Fruit fly (Drosophila melanogaster) whole organism, prepupa: Measurements from ENCODE around the gene NimB2.

Source experiments
- Blimp-1 ChIP-seq: fragments of 200-800 bp; sonication (Bioruptor generic); optimal IDR thresholded peaks from 3 replicates; lab custom pipeline; 2017; ENCODE audit warnings: missing biosample characterization, missing genetic modification characterization, mild to moderate bottlenecking, moderate library complexity, missing genetic modification reagents
- CG11762 ChIP-seq: fragments of 200-800 bp; sonication (Bioruptor generic); optimal IDR thresholded peaks from 3 replicates; lab custom pipeline; 2016; ENCODE audit warnings: missing biosample characterization, missing genetic modification characterization; ENCODE audit not compliant: insufficient read depth
- CG11902 ChIP-seq: fragments of 200-800 bp; sonication (Bioruptor generic); optimal IDR thresholded peaks from 3 replicates; lab custom pipeline; 2016; ENCODE audit warnings: missing biosample characterization, missing genetic modification characterization
- CG15336 ChIP-seq: fragments of 200-800 bp; sonication (Bioruptor generic); IDR thresholded peaks from 2 replicates; pipeline ENCODE4 v1.3.6; 2022; ENCODE audit warnings: missing biosample characterization, missing genetic modification characterization
- CG1621 ChIP-seq: fragments of 200-800 bp; sonication (Bioruptor generic); optimal IDR thresholded peaks from 3 replicates; lab custom pipeline; 2018; ENCODE audit warnings: missing biosample characterization, mild to moderate bottlenecking, missing genetic modification characterization
- CG31627 ChIP-seq: fragments of 200-800 bp; sonication (Bioruptor generic); optimal IDR thresholded peaks from 3 replicates; lab custom pipeline; 2016; ENCODE audit warnings: missing biosample characterization, missing genetic modification characterization
- CG32006 ChIP-seq: fragments of 200-800 bp; sonication (Bioruptor generic); optimal IDR thresholded peaks from 3 replicates; lab custom pipeline; 2017; ENCODE audit warnings: missing biosample characterization, mild to moderate bottlenecking, missing genetic modification characterization
- CG34406 ChIP-seq: fragments of 200-800 bp; sonication (Bioruptor generic); optimal IDR thresholded peaks from 3 replicates; lab custom pipeline; 2016; ENCODE audit warnings: missing biosample characterization, missing genetic modification characterization
- CG3919 ChIP-seq: fragments of 200-800 bp; sonication (Bioruptor generic); optimal IDR thresholded peaks from 3 replicates; lab custom pipeline; 2016; ENCODE audit warnings: missing biosample characterization, missing genetic modification characterization
- CG6163 ChIP-seq: fragments of 200-800 bp; sonication (Bioruptor generic); IDR thresholded peaks from 3 replicates; pipeline ENCODE4 v1.3.6; 2022; ENCODE audit warnings: missing biosample characterization, missing genetic modification characterization
- CG6808 ChIP-seq: fragments of 200-800 bp; sonication (Bioruptor generic); optimal IDR thresholded peaks from 3 replicates; lab custom pipeline; 2017; ENCODE audit warnings: missing biosample characterization, missing genetic modification characterization, mild to moderate bottlenecking, moderate library complexity, missing genetic modification reagents
- CG6854 ChIP-seq: fragments of 200-800 bp; sonication (Bioruptor generic); optimal IDR thresholded peaks from 2 replicates; lab custom pipeline; 2017; ENCODE audit warnings: missing biosample characterization, mild to moderate bottlenecking, missing genetic modification characterization
- CG8319 ChIP-seq: fragments of 200-800 bp; sonication (Bioruptor generic); optimal IDR thresholded peaks from 3 replicates; lab custom pipeline; 2016; ENCODE audit warnings: missing biosample characterization, missing genetic modification characterization
- CG8632 ChIP-seq: fragments of 200-800 bp; sonication (Bioruptor generic); optimal IDR thresholded peaks from 3 replicates; lab custom pipeline; 2016; ENCODE audit warnings: missing biosample characterization, missing genetic modification characterization
- CG9139 ChIP-seq: fragments of 200-800 bp; sonication (Bioruptor generic); optimal IDR thresholded peaks from 3 replicates; lab custom pipeline; 2017; ENCODE audit warnings: missing biosample characterization, mild to moderate bottlenecking, missing genetic modification characterization
- Eip78C ChIP-seq: fragments of 200-800 bp; sonication (Bioruptor generic); peaks from one replicate; lab custom pipeline; 2016; ENCODE audit warnings: missing biosample characterization, missing genetic modification characterization
- Ets21C ChIP-seq: fragments of 200-800 bp; sonication (Bioruptor generic); optimal IDR thresholded peaks from 3 replicates; lab custom pipeline; 2016; ENCODE audit warnings: missing biosample characterization, missing genetic modification characterization
- Ets96B ChIP-seq: fragments of 200-800 bp; optimal IDR thresholded peaks from 2 replicates; lab custom pipeline; 2019; ENCODE audit warnings: missing biosample characterization, mild to moderate bottlenecking, missing genetic modification characterization, moderate library complexity
- Gug ChIP-seq: fragments of 200-800 bp; sonication (Bioruptor generic); IDR thresholded peaks from 2 replicates; pipeline ENCODE4 v1.3.6; 2022; ENCODE audit warnings: missing biosample characterization, missing genetic modification characterization
- Hr38 ChIP-seq: sonication (Bioruptor generic); optimal IDR thresholded peaks from 2 replicates; lab custom pipeline; 2016; ENCODE audit warnings: missing biosample characterization, missing genetic modification characterization
- Hr39 ChIP-seq: fragments of 200-800 bp; sonication (Bioruptor generic); optimal IDR thresholded peaks from 2 replicates; lab custom pipeline; 2016; ENCODE audit warnings: missing biosample characterization, missing genetic modification characterization
- Hr4 ChIP-seq: fragments of 200-800 bp; sonication (Bioruptor generic); optimal IDR thresholded peaks from 3 replicates; lab custom pipeline; 2016; ENCODE audit warnings: missing biosample characterization, missing genetic modification characterization
- Lpt ChIP-seq: fragments of 200-800 bp; sonication (Bioruptor generic); optimal IDR thresholded peaks from 3 replicates; lab custom pipeline; 2016; ENCODE audit warnings: missing biosample characterization, missing genetic modification characterization
- Met ChIP-seq: fragments of 200-800 bp; sonication (Bioruptor generic); optimal IDR thresholded peaks from 3 replicates; lab custom pipeline; 2016; ENCODE audit warnings: missing biosample characterization, missing genetic modification characterization
- Smox ChIP-seq: fragments of 200-800 bp; sonication (Bioruptor generic); optimal IDR thresholded peaks from 3 replicates; lab custom pipeline; 2016; ENCODE audit warnings: missing biosample characterization, missing genetic modification characterization
- Sox102F ChIP-seq: fragments of 200-800 bp; sonication (Bioruptor generic); optimal IDR thresholded peaks from 2 replicates; lab custom pipeline; 2016; ENCODE audit warnings: missing biosample characterization, mild to moderate bottlenecking, missing genetic modification characterization
- acj6 ChIP-seq: fragments of 200-800 bp; sonication (Bioruptor generic); optimal IDR thresholded peaks from 3 replicates; lab custom pipeline; 2016; ENCODE audit warnings: missing biosample characterization, missing genetic modification characterization
- dac ChIP-seq: fragments of 200-800 bp; sonication (Bioruptor generic); optimal IDR thresholded peaks from 2 replicates; lab custom pipeline; 2017; ENCODE audit warnings: missing biosample characterization, mild to moderate bottlenecking, missing genetic modification characterization
- dsx ChIP-seq: fragments of 200-800 bp; optimal IDR thresholded peaks from 3 replicates; lab custom pipeline; 2019; ENCODE audit warnings: missing biosample characterization, mild to moderate bottlenecking, missing genetic modification characterization, moderate library complexity; ENCODE audit not compliant: poor library complexity, severe bottlenecking
- eg ChIP-seq: fragments of 200-800 bp; sonication (Bioruptor generic); IDR thresholded peaks from 3 replicates; pipeline ENCODE4 v1.3.6; 2022; ENCODE audit warnings: missing biosample characterization, missing genetic modification characterization
- esn ChIP-seq: fragments of 200-800 bp; sonication (Bioruptor generic); optimal IDR thresholded peaks from 2 replicates; lab custom pipeline; 2016; ENCODE audit warnings: missing biosample characterization, mild to moderate bottlenecking, missing genetic modification characterization, moderate library complexity
- fd59A ChIP-seq: fragments of 200-800 bp; sonication (Bioruptor generic); optimal IDR thresholded peaks from 2 replicates; lab custom pipeline; 2017; ENCODE audit warnings: missing biosample characterization, mild to moderate bottlenecking, missing genetic modification characterization, missing genetic modification reagents
- spab ChIP-seq: fragments of 200-800 bp; sonication (Bioruptor generic); optimal IDR thresholded peaks from 2 replicates; lab custom pipeline; 2017; ENCODE audit warnings: missing biosample characterization, mild to moderate bottlenecking, missing genetic modification characterization, missing genetic modification reagents
- ss ChIP-seq, 2 experiments: fragments of 200-800 bp; sonication (Bioruptor generic); optimal IDR thresholded peaks; 2 replicates in 1 of 2; 3 replicates in 1 of 2; lab custom pipeline; 2017 to 2018; ENCODE audit warnings: mild to moderate bottlenecking in 2 of 2, missing biosample characterization in 2 of 2, missing genetic modification characterization in 2 of 2, moderate library complexity in 1 of 2
- svp ChIP-seq: fragments of 200-800 bp; sonication (Bioruptor generic); peaks from one replicate; lab custom pipeline; 2016; ENCODE audit warnings: missing biosample characterization, missing genetic modification characterization
- topi ChIP-seq: fragments of 200-800 bp; sonication (Bioruptor generic); optimal IDR thresholded peaks from 3 replicates; lab custom pipeline; 2016; ENCODE audit warnings: missing biosample characterization, missing genetic modification characterization
- vri ChIP-seq: fragments of 200-800 bp; sonication (Bioruptor generic); optimal IDR thresholded peaks from 3 replicates; lab custom pipeline; 2016; ENCODE audit warnings: missing biosample characterization, mild to moderate bottlenecking, missing genetic modification characterization

NimB2 gene

DNA sequence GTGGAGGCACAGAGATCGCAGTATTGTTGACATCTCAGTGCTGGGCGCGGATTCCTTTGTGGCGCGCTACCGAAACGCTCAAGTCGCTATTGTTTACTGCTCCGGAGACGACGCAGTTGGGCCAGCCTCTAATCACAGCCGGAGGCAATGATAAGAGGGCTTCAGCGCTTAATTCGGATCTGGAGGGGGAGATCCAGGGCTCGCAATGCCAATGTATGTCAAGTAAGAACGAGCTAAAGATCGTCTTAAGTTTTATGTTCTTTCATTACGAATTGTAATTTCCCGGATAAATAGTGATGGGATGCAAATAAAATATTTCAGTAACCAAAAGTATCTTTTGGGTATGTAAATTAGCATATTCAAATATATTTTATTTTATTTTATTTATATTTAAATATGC, 3.1 kb upstream of the NimB2 start, which contains the start of the genes NimB4 and NimB5:
TSS of gene NimB4 (minus strand) at position 101 of the 400 bp plus-strand sequence.
TSS of gene NimB5 (plus strand) at position 302 of the 400 bp plus-strand sequence.
- TF ChIP-seq CG6163, result no peak
- TF ChIP-seq Hr38 (GFP tag; lab: Kevin White, UChicago), result no peak
- TF ChIP-seq svp, result peak; percentile 64
- TF ChIP-seq Lpt, result no peak
- TF ChIP-seq CG1621 (tag; lab: Kevin White, UChicago), result no peak
- no peak for TF ChIP-seq CG3919 (GFP tag; lab: Kevin White, UChicago)

DNA sequence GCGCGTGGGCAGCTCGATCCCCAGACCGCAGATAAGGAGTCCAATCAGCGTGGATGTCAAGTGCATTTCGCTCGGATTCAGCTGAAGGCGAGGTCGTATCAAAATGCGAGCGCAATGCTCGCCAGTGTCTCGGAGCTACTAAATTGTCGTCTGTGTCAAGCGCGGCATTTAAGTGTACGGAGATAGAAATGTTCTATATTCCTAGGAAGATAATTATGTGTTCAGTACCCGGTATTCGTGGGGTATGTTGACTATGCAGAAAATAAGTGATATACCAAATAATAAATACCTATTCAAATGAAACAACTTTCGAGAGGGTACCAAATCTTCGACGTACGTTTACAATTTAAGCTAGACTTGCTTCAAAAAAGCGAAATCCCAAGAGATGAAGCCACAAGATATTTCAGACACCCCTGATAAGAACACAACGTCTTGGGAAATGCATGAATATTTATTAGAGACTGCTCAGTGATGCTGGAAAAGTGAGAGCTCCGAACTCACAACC, 1.1 kb upstream of the NimB2 start, which contains the start of gene NimB3:
TSS of gene NimB3 (minus strand) at position 140 of the 505 bp plus-strand sequence.
- TF ChIP-seq topi (GFP tag; lab: Kevin White, UChicago) (peak; percentile 24), CG11762 (no peak), CG31627 (peak; percentile 27), Hr39 (GFP tag; lab: Kevin White, UChicago) (peak; percentile 3), Met (GFP tag; lab: Kevin White, UChicago) (no peak), svp (peak; percentile 97), vri (GFP tag; lab: Kevin White, UChicago) (peak; percentile 1), CG6808 (GFP tag; lab: Kevin White, UChicago) (no peak), Smox (GFP tag; lab: Kevin White, UChicago) (peak; percentile 5), CG32006 (GFP tag; lab: Kevin White, UChicago) (peak; percentile 13), Sox102F (peak; percentile 5), Eip78C (peak; percentile 61)

DNA sequence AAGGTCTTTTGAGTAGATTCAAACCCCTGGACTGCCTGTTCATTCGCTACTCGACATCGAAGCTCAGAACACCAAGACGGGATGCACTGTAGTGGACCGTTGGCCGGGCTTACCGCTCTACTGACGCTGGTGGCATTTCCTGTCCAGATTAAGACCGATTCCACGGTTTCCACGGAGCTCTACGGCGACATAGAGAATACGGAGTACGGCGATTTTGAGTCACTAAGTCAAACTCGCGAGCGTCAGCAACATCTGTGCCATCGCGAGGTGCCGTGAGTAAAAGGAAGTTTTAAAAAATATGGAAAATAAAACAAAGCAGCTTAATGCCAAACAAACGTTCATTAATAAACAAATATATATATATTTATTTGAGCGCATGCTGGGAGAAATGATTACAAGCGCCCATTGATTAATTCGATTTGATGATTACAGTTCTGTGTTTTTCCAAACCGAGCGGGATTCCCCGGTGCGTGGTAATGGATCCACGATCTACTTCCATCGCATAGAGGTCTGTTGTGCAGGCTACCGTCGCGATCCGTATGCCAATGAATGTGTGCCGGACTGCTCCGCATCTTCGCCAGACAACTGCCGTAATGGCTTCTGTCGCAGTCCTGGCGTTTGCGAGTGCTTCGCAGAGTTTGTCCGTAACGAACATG, 3.2 kb downstream of the NimB2 start, which contains the start of gene NimB1:
TSS of gene NimB1 (plus strand) at position 41 of the 656 bp plus-strand sequence.
- peak; percentile 59 for TF ChIP-seq Eip78C
- TF ChIP-seq spab (GFP tag; lab: Kevin White, UChicago), result no peak
- no peak for TF ChIP-seq topi (GFP tag; lab: Kevin White, UChicago)
- peak; percentile 71 for TF ChIP-seq svp

DNA sequence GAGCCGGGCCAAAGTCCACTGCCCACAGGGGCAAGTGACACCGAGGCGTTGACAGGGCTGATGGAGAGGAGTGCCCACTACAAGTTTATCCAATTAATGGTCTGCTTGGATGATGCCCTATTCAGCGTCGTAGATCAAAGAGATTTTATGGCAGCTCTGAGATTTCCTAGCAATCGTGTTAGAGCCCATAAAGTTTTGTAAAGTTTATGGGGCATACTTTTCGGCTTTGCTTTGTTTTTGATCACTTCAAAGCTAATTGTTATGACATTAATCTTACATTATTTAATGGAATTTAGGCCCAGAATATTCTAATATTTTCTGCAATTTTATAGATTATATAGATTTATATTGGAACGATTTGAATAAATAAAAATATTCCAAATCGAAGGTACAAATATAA, 6.4 kb downstream of the NimB2 start:
- TF ChIP-seq CG32006 (GFP tag; lab: Kevin White, UChicago) (no peak), CG9139 (GFP tag; lab: Kevin White, UChicago) (peak; percentile 19)

DNA sequence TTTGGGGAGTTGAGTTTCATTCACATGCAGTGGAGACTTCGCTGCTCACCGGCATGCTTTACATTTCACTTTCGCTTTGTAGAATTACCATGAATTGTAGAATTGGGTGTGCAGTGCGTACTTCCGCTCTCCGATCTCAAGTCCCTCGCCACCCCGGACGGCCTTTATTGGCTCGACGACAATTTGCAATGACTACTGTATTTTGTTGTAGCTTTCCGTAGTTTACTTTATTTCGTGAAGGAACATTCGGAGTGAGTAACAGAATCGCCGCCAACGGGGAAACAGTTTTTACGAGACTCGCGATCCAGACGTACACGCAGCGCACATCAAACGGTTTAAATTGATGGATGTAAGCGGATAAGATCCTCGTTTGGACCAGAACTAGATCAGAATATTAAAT, 9.6 kb downstream of the NimB2 start, which contains the start of gene NimA:
TSS of gene NimA (plus strand) at position 301 of the 400 bp plus-strand sequence.
- TF ChIP-seq esn (no peak), acj6 (GFP tag; lab: Kevin White, UChicago) (no peak), Hr4 (GFP tag; lab: Kevin White, UChicago) (no peak), dsx (GFP tag; lab: Kevin White, UChicago) (no peak), CG8319 (GFP tag; lab: Kevin White, UChicago) (no peak), Gug (GFP tag; lab: Robert Waterston, UW) (no peak), CG32006 (GFP tag; lab: Kevin White, UChicago) (no peak), CG15336 (GFP tag; lab: Robert Waterston, UW) (no peak), fd59A (GFP tag; lab: Kevin White, UChicago) (no peak), topi (GFP tag; lab: Kevin White, UChicago) (no peak), dac (GFP tag; lab: Kevin White, UChicago) (no peak), CG1621 (tag; lab: Kevin White, UChicago) (no peak), vri (GFP tag; lab: Kevin White, UChicago) (no peak)

DNA sequence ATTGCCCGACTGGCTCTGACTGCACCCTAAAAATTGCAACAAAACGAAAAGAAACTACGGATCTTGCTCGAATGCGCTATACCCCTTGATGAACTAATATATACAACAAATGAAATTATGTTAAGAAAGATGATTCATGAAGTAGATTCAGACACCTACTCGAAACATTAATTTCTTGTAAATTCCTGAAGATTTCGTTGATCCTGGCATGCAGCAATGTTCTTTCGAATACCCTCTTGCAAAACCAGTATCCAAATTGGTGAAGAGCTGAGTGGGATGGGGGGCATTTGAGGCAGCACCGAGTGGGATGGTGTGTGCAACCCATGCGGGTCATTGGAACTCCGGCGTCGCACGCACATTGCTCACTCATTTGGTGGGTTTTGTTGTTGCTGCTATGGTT, 11.0 kb downstream of the NimB2 start:
- TF ChIP-seq Blimp-1 (GFP tag; lab: Kevin White, UChicago), result peak; percentile 88
- peak; percentile 85 for TF ChIP-seq CG8319 (GFP tag; lab: Kevin White, UChicago)
- peak; percentile 98 for TF ChIP-seq Smox (GFP tag; lab: Kevin White, UChicago)
- peak; percentile 92 for TF ChIP-seq CG1621 (tag; lab: Kevin White, UChicago)
- peak; percentile 85 for TF ChIP-seq dac (GFP tag; lab: Kevin White, UChicago)
- TF ChIP-seq eg (GFP tag; lab: Robert Waterston, UW), result peak; percentile 94
- peak; percentile 86 for TF ChIP-seq Ets96B (tag; lab: Kevin White, UChicago)
- peak; percentile 98 for TF ChIP-seq Sox102F
- TF ChIP-seq CG11902 (GFP tag; lab: Kevin White, UChicago), result peak; percentile 72
- peak; percentile 91 for TF ChIP-seq CG8632 (GFP tag; lab: Kevin White, UChicago)
- peak; percentile 98 for TF ChIP-seq CG31627
- TF ChIP-seq Met (GFP tag; lab: Kevin White, UChicago), result peak; percentile 98
- TF ChIP-seq vri (GFP tag; lab: Kevin White, UChicago), result peak; percentile 97
- peak; percentile 96 for TF ChIP-seq acj6 (GFP tag; lab: Kevin White, UChicago)
- peak; percentile 93 for TF ChIP-seq CG3919 (GFP tag; lab: Kevin White, UChicago)
- peak; percentile 81 to 89 for TF ChIP-seq ss (GFP tag; optimal IDR thresholded peaks at IDR 0.05; lab: Kevin White, UChicago)
- peak; percentile 93 for TF ChIP-seq CG34406
- peak; percentile 97 for TF ChIP-seq Ets21C (GFP tag; lab: Kevin White, UChicago)
- TF ChIP-seq fd59A (GFP tag; lab: Kevin White, UChicago), result peak; percentile 90
- TF ChIP-seq CG6854 (GFP tag; lab: Kevin White, UChicago), result no peak
